Worm (Caenorhabditis elegans) whole organism, L1 larva: Measurements from ENCODE around the gene riok-3.
A peak's percentile ranks its signal among the peaks of the same experiment; 100 is the strongest.

Experiments
- C04F5.9 ChIP-seq: sonication (generic microtip); optimal IDR thresholded peaks from 2 replicates; lab custom pipeline; 2016; ENCODE audit warnings: missing genetic modification characterization, missing compliant biosample characterization
- C16A3.4 ChIP-seq: fragments of 150-350 bp; optimal IDR thresholded peaks from 2 replicates; lab custom pipeline; 2014; ENCODE audit warnings: missing biosample characterization, missing genetic modification characterization
- F16B12.6 ChIP-seq: fragments of 150-350 bp; optimal IDR thresholded peaks from 2 replicates; lab custom pipeline; 2014; ENCODE audit warnings: missing biosample characterization, missing genetic modification characterization
- aha-1 ChIP-seq: fragments of 150-350 bp; optimal IDR thresholded peaks from 2 replicates; lab custom pipeline; 2014; ENCODE audit warnings: missing biosample characterization, missing genetic modification characterization
- aly-2 ChIP-seq: fragments of 150-350 bp; optimal IDR thresholded peaks from 2 replicates; lab custom pipeline; 2014; ENCODE audit warnings: missing biosample characterization, missing genetic modification characterization
- ama-1 ChIP-seq: fragments of 150-350 bp; optimal IDR thresholded peaks from 2 replicates; lab custom pipeline; 2014
- blmp-1 ChIP-seq: fragments of 150-350 bp; optimal IDR thresholded peaks from 2 replicates; lab custom pipeline; 2014; ENCODE audit warnings: missing biosample characterization, missing genetic modification characterization
- ces-1 ChIP-seq: fragments of 150-350 bp; optimal IDR thresholded peaks from 2 replicates; lab custom pipeline; 2014; ENCODE audit warnings: missing biosample characterization, missing genetic modification reagents, missing genetic modification characterization
- dpl-1 ChIP-seq, 3 experiments: fragments of 150-350 bp in 2 of 3; sonication (generic microtip) in 1 of 3; optimal IDR thresholded peaks; 2 replicates each; lab custom pipeline; 2014 to 2017; ENCODE audit warnings: missing biosample characterization in 3 of 3, missing genetic modification characterization in 3 of 3, missing genetic modification reagents in 3 of 3
- dsc-1 ChIP-seq: sonication (generic microtip); optimal IDR thresholded peaks from 2 replicates; lab custom pipeline; 2016; ENCODE audit warnings: mild to moderate bottlenecking, missing genetic modification characterization, missing compliant biosample characterization
- efl-1 ChIP-seq, 4 experiments: fragments of 150-350 bp; optimal IDR thresholded peaks in 3 of 4; peaks in 1 of 4; 1 replicate in 1 of 4; 2 replicates in 3 of 4; lab custom pipeline; 2014; ENCODE audit warnings: missing biosample characterization in 2 of 4, missing genetic modification characterization in 2 of 4, missing genetic modification reagents in 2 of 4
- efl-3 ChIP-seq: fragments of 200-800 bp; sonication (Bioruptor generic); optimal IDR thresholded peaks from 2 replicates; lab custom pipeline; 2018; ENCODE audit warnings: mild to moderate bottlenecking, missing genetic modification characterization, missing compliant biosample characterization
- ets-5 ChIP-seq: fragments of 200-800 bp; sonication (Bioruptor generic); IDR thresholded peaks from 2 replicates; pipeline ENCODE4 v1.3.6; 2022; ENCODE audit warnings: missing genetic modification characterization, missing compliant biosample characterization
- fkh-10 ChIP-seq: sonication (generic microtip); optimal IDR thresholded peaks from 2 replicates; lab custom pipeline; 2017; ENCODE audit warnings: missing biosample characterization, missing genetic modification reagents, missing genetic modification characterization
- fkh-8 ChIP-seq: sonication (generic microtip); optimal IDR thresholded peaks from 2 replicates; lab custom pipeline; 2016; ENCODE audit warnings: mild to moderate bottlenecking, missing genetic modification characterization, missing compliant biosample characterization
- hpl-2 ChIP-seq: fragments of 150-350 bp; optimal IDR thresholded peaks from 2 replicates; lab custom pipeline; 2014; ENCODE audit warnings: missing biosample characterization, missing genetic modification reagents, missing genetic modification characterization
- irx-1 ChIP-seq: sonication (generic microtip); optimal IDR thresholded peaks from 2 replicates; lab custom pipeline; 2016; ENCODE audit warnings: missing genetic modification characterization, missing compliant biosample characterization
- lin-13 ChIP-seq: fragments of 150-350 bp; optimal IDR thresholded peaks from 2 replicates; lab custom pipeline; 2014; ENCODE audit warnings: missing biosample characterization, missing genetic modification reagents, missing genetic modification characterization
- lin-14 ChIP-seq: fragments of 200-800 bp; sonication (Bioruptor generic); optimal IDR thresholded peaks from 2 replicates; lab custom pipeline; 2018; ENCODE audit warnings: mild to moderate bottlenecking, missing genetic modification characterization, moderate library complexity, missing compliant biosample characterization
- lin-15B ChIP-seq: fragments of 150-350 bp; sonication (generic microtip); optimal IDR thresholded peaks from 3 replicates; lab custom pipeline; 2014; ENCODE audit warnings: missing biosample characterization, missing genetic modification characterization
- lin-35 ChIP-seq, 2 experiments: fragments of 150-350 bp; optimal IDR thresholded peaks; 2 replicates each; lab custom pipeline; 2014; ENCODE audit warnings: missing biosample characterization in 2 of 2, missing genetic modification characterization in 2 of 2, missing genetic modification reagents in 2 of 2
- lsy-2 ChIP-seq, 2 experiments: fragments of 150-350 bp; optimal IDR thresholded peaks; 2 replicates each; lab custom pipeline; 2014; ENCODE audit warnings: missing biosample characterization in 2 of 2, missing genetic modification characterization in 2 of 2
- mdl-1 ChIP-seq, 2 experiments: fragments of 150-350 bp; optimal IDR thresholded peaks; 2 replicates each; lab custom pipeline; 2014 to 2017; ENCODE audit warnings: missing biosample characterization in 2 of 2, missing genetic modification characterization in 2 of 2, inconsistent platforms in 1 of 2
- mep-1 ChIP-seq: fragments of 150-350 bp; optimal IDR thresholded peaks from 2 replicates; lab custom pipeline; 2014; ENCODE audit warnings: missing biosample characterization, missing genetic modification characterization
- nhr-11 ChIP-seq: fragments of 150-350 bp; optimal IDR thresholded peaks from 2 replicates; lab custom pipeline; 2014; ENCODE audit warnings: missing biosample characterization, missing genetic modification characterization
- nhr-12 ChIP-seq: sonication (generic microtip); optimal IDR thresholded peaks from 2 replicates; lab custom pipeline; 2017; ENCODE audit warnings: missing biosample characterization, missing genetic modification characterization
- nhr-19 ChIP-seq: fragments of 200-800 bp; sonication (Bioruptor generic); conservative IDR thresholded peaks from 2 replicates; pipeline ENCODE4 v1.3.6; 2022; ENCODE audit warnings: missing genetic modification characterization, missing compliant biosample characterization
- nhr-20 ChIP-seq: sonication (generic microtip); optimal IDR thresholded peaks from 2 replicates; lab custom pipeline; 2016; ENCODE audit warnings: mild to moderate bottlenecking, missing genetic modification characterization, missing compliant biosample characterization
- nhr-47 ChIP-seq: sonication (generic microtip); optimal IDR thresholded peaks from 2 replicates; lab custom pipeline; 2016; ENCODE audit warnings: mild to moderate bottlenecking, missing genetic modification characterization, moderate library complexity, missing compliant biosample characterization
- nhr-71 ChIP-seq: sonication (generic microtip); optimal IDR thresholded peaks from 2 replicates; lab custom pipeline; 2016; ENCODE audit warnings: mild to moderate bottlenecking, missing genetic modification characterization, moderate library complexity, missing compliant biosample characterization
- nhr-77 ChIP-seq: fragments of 150-350 bp; optimal IDR thresholded peaks from 2 replicates; lab custom pipeline; 2014; ENCODE audit warnings: missing biosample characterization, missing genetic modification characterization
- nhr-85 ChIP-seq: sonication (generic microtip); peaks from one replicate; lab custom pipeline; 2016; ENCODE audit warnings: missing genetic modification characterization, inconsistent platforms, missing compliant biosample characterization
- nhr-90 ChIP-seq: sonication (generic microtip); optimal IDR thresholded peaks from 2 replicates; lab custom pipeline; 2016; ENCODE audit warnings: mild to moderate bottlenecking, missing genetic modification characterization, missing compliant biosample characterization; ENCODE audit not compliant: poor library complexity
- pqm-1 ChIP-seq: sonication (generic microtip); optimal IDR thresholded peaks from 3 replicates; lab custom pipeline; 2017; ENCODE audit warnings: missing biosample characterization, missing genetic modification characterization
- skn-1 ChIP-seq: fragments of 150-350 bp; optimal IDR thresholded peaks from 2 replicates; lab custom pipeline; 2014; ENCODE audit warnings: missing biosample characterization, missing genetic modification characterization
- snpc-4 ChIP-seq: fragments of 150-350 bp; optimal IDR thresholded peaks from 2 replicates; lab custom pipeline; 2014; ENCODE audit warnings: missing biosample characterization, missing genetic modification characterization
- snu-23 ChIP-seq: sonication (generic microtip); optimal IDR thresholded peaks from 2 replicates; lab custom pipeline; 2016; ENCODE audit warnings: missing genetic modification characterization, missing compliant biosample characterization
- sptf-1 ChIP-seq: fragments of 150-350 bp; optimal IDR thresholded peaks from 2 replicates; lab custom pipeline; 2014; ENCODE audit warnings: missing biosample characterization, missing genetic modification characterization
- unc-98 ChIP-seq: fragments of 200-800 bp; sonication (Bioruptor generic); IDR thresholded peaks from 2 replicates; pipeline ENCODE4 v1.3.6; 2022; ENCODE audit warnings: missing genetic modification characterization, missing compliant biosample characterization
- vab-15 ChIP-seq: sonication (generic microtip); optimal IDR thresholded peaks from 2 replicates; lab custom pipeline; 2017; ENCODE audit warnings: missing genotype, mild to moderate bottlenecking, missing genetic modification characterization, missing compliant biosample characterization
- zip-4 ChIP-seq: fragments of 200-800 bp; sonication (Bioruptor generic); optimal IDR thresholded peaks from 2 replicates; lab custom pipeline; 2018; ENCODE audit warnings: mild to moderate bottlenecking, missing genetic modification characterization, moderate library complexity, missing compliant biosample characterization
- ztf-11 ChIP-seq, 2 experiments: sonication (generic microtip); optimal IDR thresholded peaks; 2 replicates each; lab custom pipeline; 2016 to 2017; ENCODE audit warnings: missing genetic modification characterization in 2 of 2, missing biosample characterization in 1 of 2, missing compliant biosample characterization in 1 of 2

Gene riok-3

ce11 chrIII:9793592-9794417, 11.0 kb downstream of the riok-3 start, which contains the start of the genes R10E11.9 and mcm-6:
Gene R10E11.9 (minus strand): TSS chrIII:9793642.
Gene mcm-6 (plus strand): TSS chrIII:9794367.
- no peak for TF ChIP-seq lin-15B
- peak; percentile 27 for TF ChIP-seq F16B12.6 (tag; lab: Kevin White, UChicago)
- peak in 1 of 2 experiments; percentile 71 for TF ChIP-seq lsy-2 (tag; optimal IDR thresholded peaks at IDR 0.05; lab: Kevin White, UChicago)
- no peak for TF ChIP-seq ets-5 (GFP tag; lab: Robert Waterston, UW)
- TF ChIP-seq ama-1 (lab: Kevin White, UChicago), result no peak
- no peak for TF ChIP-seq nhr-47 (tag; lab: Kevin White, UChicago)
- TF ChIP-seq sptf-1 (tag; lab: Kevin White, UChicago), result no peak
- TF ChIP-seq lin-35 (GFP tag; optimal IDR thresholded peaks at IDR 0.05; lab: Kevin White, UChicago), result peak; percentile 56 to 88
- no peak for TF ChIP-seq efl-3 (GFP tag; lab: Kevin White, UChicago)
- TF ChIP-seq skn-1 (tag; lab: Kevin White, UChicago), result peak; percentile 58
- no peak for TF ChIP-seq aly-2 (tag; lab: Kevin White, UChicago)
- peak; percentile 22 for TF ChIP-seq nhr-90 (tag; lab: Kevin White, UChicago)
- TF ChIP-seq aha-1 (tag; lab: Kevin White, UChicago), result no peak
- no peak for TF ChIP-seq dsc-1 (tag; lab: Kevin White, UChicago)
- TF ChIP-seq C16A3.4 (tag; lab: Kevin White, UChicago), result peak; percentile 40
- TF ChIP-seq snpc-4 (tag; lab: Kevin White, UChicago), result no peak
- TF ChIP-seq nhr-19, result no peak
- TF ChIP-seq fkh-10, result no peak
- TF ChIP-seq snu-23 (GFP tag; lab: Kevin White, UChicago), result peak; percentile 35
- TF ChIP-seq blmp-1, result peak; percentile 47
- peak; percentile 42 for TF ChIP-seq nhr-20
- TF ChIP-seq ces-1, result no peak
- TF ChIP-seq nhr-11 (tag; lab: Kevin White, UChicago), result no peak
- TF ChIP-seq unc-98 (GFP tag; lab: Robert Waterston, UW), result no peak
- TF ChIP-seq vab-15, result no peak
- peak; percentile 78 to 83 for TF ChIP-seq efl-1 (optimal IDR thresholded peaks at IDR 0.05; lab: Kevin White, UChicago)
- TF ChIP-seq efl-1 (GFP tag; optimal IDR thresholded peaks at IDR 0.05 in 1 of 2; lab: Kevin White, UChicago), result peak; percentile 83 to 97
- TF ChIP-seq ztf-11 (tag; optimal IDR thresholded peaks at IDR 0.05; lab: Kevin White, UChicago), result no peak
- TF ChIP-seq nhr-12 (tag; lab: Kevin White, UChicago), result no peak
- TF ChIP-seq nhr-71, result peak; percentile 33
- no peak for TF ChIP-seq fkh-8 (tag; lab: Kevin White, UChicago)
- peak in 1 of 2 experiments; percentile 3 for TF ChIP-seq mdl-1 (tag; optimal IDR thresholded peaks at IDR 0.05; lab: Kevin White, UChicago)
- TF ChIP-seq irx-1 (tag; lab: Kevin White, UChicago), result no peak
- no peak for TF ChIP-seq hpl-2
- peak; percentile 87 to 89 (median 88) for TF ChIP-seq dpl-1 (GFP tag; optimal IDR thresholded peaks at IDR 0.05; lab: Kevin White, UChicago)
- peak; percentile 63 for TF ChIP-seq mep-1
- no peak for TF ChIP-seq nhr-77 (tag; lab: Kevin White, UChicago)
- peak; percentile 47 for TF ChIP-seq lin-14 (GFP tag; lab: Kevin White, UChicago)
- no peak for TF ChIP-seq zip-4
- TF ChIP-seq lin-13 (GFP tag; lab: Kevin White, UChicago), result peak; percentile 26
- peak; percentile 52 for TF ChIP-seq nhr-85
- no peak for TF ChIP-seq C04F5.9
- no peak for TF ChIP-seq pqm-1 (tag; lab: Kevin White, UChicago)

DNA sequence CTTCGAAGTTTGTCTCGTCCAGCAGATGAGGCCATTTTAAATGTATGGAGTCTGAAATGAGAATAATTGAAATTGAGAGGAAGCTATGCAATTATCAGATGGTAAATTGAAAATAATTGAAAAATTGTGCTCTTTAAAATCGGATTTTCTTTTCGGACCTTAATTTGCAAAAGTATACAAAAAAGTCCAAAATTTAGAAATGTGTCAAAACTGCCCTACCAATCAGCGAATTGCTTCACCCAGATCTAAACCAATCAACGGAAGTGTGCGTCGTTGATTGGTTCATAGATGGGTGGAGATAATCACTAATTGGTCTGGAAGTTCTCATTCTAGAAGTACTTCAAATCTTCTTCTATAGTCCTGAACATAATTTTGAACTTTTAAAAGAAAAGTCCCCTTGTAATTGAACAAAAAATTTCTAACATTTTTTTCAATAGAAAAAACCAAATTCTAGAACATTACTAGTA, 15.2 kb downstream of the riok-3 start, which contains the start of gene R10E11.5:
TSS of gene R10E11.5 (minus strand) at position 51 of the 467 bp plus-strand sequence.
- TF ChIP-seq nhr-19 (no peak), ama-1 (lab: Kevin White, UChicago) (no peak), snpc-4 (tag; lab: Kevin White, UChicago) (no peak)
